Worm (Caenorhabditis elegans): Measurements from ENCODE around the gene Y69A2AR.51.

DNA sequence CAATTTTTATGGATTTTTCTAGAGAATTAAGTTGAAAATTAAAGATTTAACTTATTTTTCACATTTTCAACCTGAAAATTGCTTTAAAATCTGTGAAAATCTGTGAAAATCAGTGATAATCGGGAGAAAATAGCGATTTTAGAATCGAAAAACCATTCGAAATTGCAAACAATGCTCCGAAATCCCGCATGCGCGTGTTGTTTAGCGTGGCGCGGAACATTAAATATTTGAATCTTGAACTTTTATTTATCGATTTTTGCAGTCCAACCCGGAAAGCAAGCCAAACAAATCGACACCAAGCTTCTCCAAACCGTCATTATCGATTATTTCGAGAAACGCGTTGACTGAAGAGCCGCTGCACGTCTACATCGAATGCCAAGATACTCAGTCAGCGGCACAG lies 38.8 kb downstream of the Y69A2AR.51 start:
- TF ChIP-seq tab-1 (GFP tag; IDR thresholded peaks at IDR 0.05) (no peak), flt-1 (GFP tag; IDR thresholded peaks at IDR 0.05) (no peak), klf-2 (GFP tag; conservative IDR thresholded peaks at IDR 0.05) (no peak), T22C8.4 (GFP tag; IDR thresholded peaks at IDR 0.05) (peak; percentile 28; the same call in 1 of the 2 replicates)
